Worm (Caenorhabditis elegans) whole organism, midembryonic: Measurements from ENCODE around the gene F49C5.5.

Experiments used
- ztf-23 ChIP-seq: fragments of 200-800 bp; sonication (Bioruptor generic); IDR thresholded peaks from 2 replicates; pipeline ENCODE4 v1.3.6; 2022; ENCODE audit warnings: missing genetic modification reagents, missing genetic modification characterization, missing compliant biosample characterization
- ztf-29 ChIP-seq: fragments of 200-800 bp; sonication (Bioruptor generic); IDR thresholded peaks from 2 replicates; pipeline ENCODE4 v1.3.6; 2022; ENCODE audit warnings: missing genetic modification reagents, missing genetic modification characterization, missing compliant biosample characterization

- TF ChIP-seq ztf-29: no peak
- TF ChIP-seq ztf-23 (GFP tag; lab: Robert Waterston, UW): no peak
These were observed 4.6 kb upstream of the F49C5.5 start for ce11 chrII:12550940-12551339.
